Worm (Caenorhabditis elegans): ENCODE data around the gene C02E7.6.

DNA sequence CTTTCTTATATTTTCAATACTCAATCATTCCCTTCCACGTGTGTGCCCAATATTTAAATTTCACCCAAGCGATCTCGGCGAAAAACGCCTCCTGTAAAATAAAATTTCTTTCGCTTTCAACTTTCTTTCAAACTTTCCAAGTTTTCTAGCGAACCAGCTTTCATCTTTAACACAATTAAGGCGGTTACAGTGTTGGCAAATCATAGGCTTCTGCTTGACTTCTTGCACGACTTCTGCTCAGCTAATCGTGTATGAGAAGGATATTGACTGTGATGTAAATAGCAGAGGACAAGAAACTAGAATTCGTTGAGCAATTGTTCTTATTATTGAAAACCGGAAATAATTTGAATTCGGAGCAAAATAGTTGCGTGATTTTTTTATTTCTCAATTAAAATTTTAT lies 27.7 kb upstream of the C02E7.6 start:
- TF ChIP-seq D2030.7 (GFP tag; IDR thresholded peaks at IDR 0.05) (peak; percentile 53), madf-8 (GFP tag; conservative IDR thresholded peaks at IDR 0.05) (peak; percentile 53), ztf-26 (tag; optimal IDR thresholded peaks at IDR 0.05) (no peak), ama-1 (optimal IDR thresholded peaks at IDR 0.05) (no peak), ama-1 (GFP tag; optimal IDR thresholded peaks at IDR 0.05) (no peak), snpc-4 (GFP tag; optimal IDR thresholded peaks at IDR 0.05) (no peak), snpc-4 (tag; optimal IDR thresholded peaks at IDR 0.05) (peak in 2 of 4 experiments; percentile 6 to 31), T26A5.8 (tag; optimal IDR thresholded peaks at IDR 0.05) (no peak)

All from whole organism, young adult.